Worm (Caenorhabditis elegans) whole organism, young adult: Measurements from ENCODE around the gene gcy-29.

ENCODE experiments used
- bed-2 ChIP-seq: fragments of 200-800 bp; sonication (Bioruptor generic); IDR thresholded peaks from 2 replicates; pipeline ENCODE4 v1.3.6; 2022; ENCODE audit warnings: missing genetic modification reagents, missing genetic modification characterization, missing compliant biosample characterization
- hmg-1.2 ChIP-seq: fragments of 200-800 bp; sonication (Bioruptor generic); IDR thresholded peaks from 2 replicates; pipeline ENCODE4 v1.3.6; 2022; ENCODE audit warnings: missing genetic modification reagents, missing genetic modification characterization, missing compliant biosample characterization
- hrde-1 ChIP-seq: sonication (generic microtip); optimal IDR thresholded peaks from 2 replicates; lab custom pipeline; 2016; ENCODE audit warnings: missing genetic modification characterization, mild to moderate bottlenecking, missing compliant biosample characterization, moderate library complexity, missing genotype, missing genetic modification reagents, borderline replicate concordance
- mxl-1 ChIP-seq: sonication (generic microtip); optimal IDR thresholded peaks from 2 replicates; lab custom pipeline; 2016; ENCODE audit warnings: missing genetic modification characterization, missing compliant biosample characterization
- nfyb-1 ChIP-seq: fragments of 200-800 bp; sonication (Bioruptor generic); IDR thresholded peaks from 2 replicates; pipeline ENCODE4 v1.3.6; 2022; ENCODE audit warnings: missing genetic modification reagents, missing genetic modification characterization, missing compliant biosample characterization
- snpc-4 ChIP-seq, 5 experiments: fragments of 150-350 bp in 1 of 5; sonication (generic microtip) in 4 of 5; optimal IDR thresholded peaks; 2 replicates each; lab custom pipeline; 2014 to 2018; ENCODE audit warnings: missing genetic modification characterization in 5 of 5, missing biosample characterization in 3 of 5, antibody characterized with exemption in 2 of 5, mild to moderate bottlenecking in 2 of 5, missing compliant biosample characterization in 2 of 5, missing genotype in 2 of 5, moderate library complexity in 2 of 5, missing genetic modification reagents in 1 of 5
- tlf-1 ChIP-seq: fragments of 200-800 bp; sonication (Bioruptor generic); optimal IDR thresholded peaks from 2 replicates; lab custom pipeline; 2018; ENCODE audit warnings: mild to moderate bottlenecking, missing genetic modification characterization, missing compliant biosample characterization

ce11 chrII:14555019-14555418 lies 6.4 kb upstream of the gcy-29 start:
- TF ChIP-seq mxl-1 (tag; lab: Kevin White, UChicago) (no peak), bed-2 (no peak), nfyb-1 (GFP tag; lab: Robert Waterston, UW) (no peak), tlf-1 (GFP tag; lab: Kevin White, UChicago) (no peak), hmg-1.2 (GFP tag; lab: Robert Waterston, UW) (no peak), hrde-1 (tag; lab: Kevin White, UChicago) (no peak), snpc-4 (GFP tag; optimal IDR thresholded peaks at IDR 0.05; lab: Kevin White, UChicago) (no peak), snpc-4 (tag; optimal IDR thresholded peaks at IDR 0.05; lab: Kevin White, UChicago) (no peak)
